Fruit fly (Drosophila melanogaster): ENCODE results near the gene dpr14.

- TF ChIP-seq CG8478 (optimal IDR thresholded peaks at IDR 0.05) = no peak
- TF ChIP-seq CTCF (optimal IDR thresholded peaks at IDR 0.05) = no peak
Measured at dm6 chrX:7931028-7931549, 23.0 kb upstream of the dpr14 start, which contains the start of gene mahe.
